Fruit fly (Drosophila melanogaster) whole organism, embryonic: ENCODE results near the gene Tyler.

Experiments
- Antp ChIP-seq: fragments of 200-800 bp; sonication (Bioruptor generic); optimal IDR thresholded peaks from 3 replicates; lab custom pipeline; 2016; ENCODE audit warnings: missing biosample characterization, missing genetic modification characterization
- CG10274 ChIP-seq: fragments of 200-800 bp; sonication (Bioruptor generic); optimal IDR thresholded peaks from 3 replicates; lab custom pipeline; 2017; ENCODE audit warnings: missing biosample characterization, mild to moderate bottlenecking, missing genetic modification characterization
- CG12391 ChIP-seq: fragments of 200-800 bp; sonication (Bioruptor generic); optimal IDR thresholded peaks from 3 replicates; lab custom pipeline; 2018; ENCODE audit warnings: missing biosample characterization, mild to moderate bottlenecking, missing genetic modification characterization, moderate library complexity
- CG15696 ChIP-seq: fragments of 200-800 bp; sonication (Bioruptor generic); optimal IDR thresholded peaks from 2 replicates; lab custom pipeline; 2019; ENCODE audit warnings: missing biosample characterization, mild to moderate bottlenecking, missing genetic modification characterization, moderate library complexity
- CG16813 ChIP-seq: fragments of 200-800 bp; sonication (Bioruptor generic); IDR thresholded peaks from 3 replicates; pipeline ENCODE4 v1.3.6; 2022; ENCODE audit warnings: missing biosample characterization, missing genetic modification characterization; ENCODE audit not compliant: partially characterized antibody
- CG17802 ChIP-seq: fragments of 200-800 bp; sonication (Bioruptor generic); optimal IDR thresholded peaks from 2 replicates; lab custom pipeline; 2018; ENCODE audit warnings: missing biosample characterization, mild to moderate bottlenecking, missing genetic modification characterization, moderate library complexity
- CG2116 ChIP-seq: fragments of 200-800 bp; sonication (Bioruptor generic); optimal IDR thresholded peaks from 3 replicates; lab custom pipeline; 2018; ENCODE audit warnings: missing biosample characterization, mild to moderate bottlenecking, missing genetic modification characterization
- CG2678 ChIP-seq: fragments of 200-800 bp; sonication (Bioruptor generic); optimal IDR thresholded peaks from 3 replicates; lab custom pipeline; 2019; ENCODE audit warnings: missing biosample characterization, mild to moderate bottlenecking, missing genetic modification characterization, moderate library complexity
- CG2712 ChIP-seq: fragments of 200-800 bp; optimal IDR thresholded peaks from 3 replicates; lab custom pipeline; 2019; ENCODE audit warnings: missing biosample characterization, mild to moderate bottlenecking, missing genetic modification characterization, moderate library complexity
- CG30403 ChIP-seq: fragments of 200-800 bp; sonication (Bioruptor generic); optimal IDR thresholded peaks from 3 replicates; lab custom pipeline; 2016; ENCODE audit warnings: missing biosample characterization, missing genetic modification characterization
- CG31365 ChIP-seq: fragments of 200-800 bp; sonication (Bioruptor generic); optimal IDR thresholded peaks from 2 replicates; lab custom pipeline; 2018; ENCODE audit warnings: missing biosample characterization, mild to moderate bottlenecking, missing genetic modification characterization
- CG32532 ChIP-seq: fragments of 200-800 bp; sonication (Bioruptor generic); IDR thresholded peaks from 2 replicates; pipeline ENCODE4 v1.3.6; 2022; ENCODE audit warnings: missing biosample characterization, missing genetic modification characterization
- CG3995 ChIP-seq: fragments of 200-800 bp; sonication (Bioruptor generic); optimal IDR thresholded peaks from 3 replicates; lab custom pipeline; 2016; ENCODE audit warnings: missing biosample characterization, missing genetic modification characterization
- CG6689 ChIP-seq: fragments of 200-800 bp; sonication (Bioruptor generic); IDR thresholded peaks from 2 replicates; pipeline ENCODE4 v1.3.6; 2022; ENCODE audit warnings: missing biosample characterization, missing genetic modification characterization
- CG7745 ChIP-seq: fragments of 200-800 bp; sonication (Bioruptor generic); optimal IDR thresholded peaks from 2 replicates; lab custom pipeline; 2018; ENCODE audit warnings: missing biosample characterization, mild to moderate bottlenecking, missing genetic modification characterization, moderate library complexity
- CG8290 ChIP-seq, 3 experiments: fragments of 200-800 bp; sonication (Bioruptor generic); optimal IDR thresholded peaks; 2 replicates each; lab custom pipeline; 2016 to 2019; ENCODE audit warnings: missing biosample characterization in 3 of 3, missing genetic modification characterization in 3 of 3, mild to moderate bottlenecking in 2 of 3, moderate library complexity in 1 of 3
- CG9876 ChIP-seq: fragments of 200-800 bp; sonication (Bioruptor generic); optimal IDR thresholded peaks from 2 replicates; lab custom pipeline; 2016; ENCODE audit warnings: missing biosample characterization, missing genetic modification characterization
- CHES-1-like ChIP-seq: fragments of 200-800 bp; sonication (Bioruptor generic); optimal IDR thresholded peaks from 2 replicates; lab custom pipeline; 2016; ENCODE audit warnings: missing biosample characterization, missing genetic modification characterization
- D19B ChIP-seq: fragments of 200-800 bp; sonication (Bioruptor generic); optimal IDR thresholded peaks from 2 replicates; lab custom pipeline; 2017; ENCODE audit warnings: missing biosample characterization, mild to moderate bottlenecking, missing genetic modification characterization
- Dfd ChIP-seq, 2 experiments: fragments of >200 bp; optimal IDR thresholded peaks; 2 replicates each; lab custom pipeline; 2017; ENCODE audit warnings: missing biosample characterization in 2 of 2, missing genetic modification characterization in 2 of 2
- Dll ChIP-seq: fragments of 200-800 bp; sonication (Bioruptor generic); IDR thresholded peaks from 4 replicates; pipeline ENCODE4 v1.3.6; 2022; ENCODE audit warnings: missing biosample characterization, missing genetic modification characterization; ENCODE audit not compliant: partially characterized antibody
- Doc3 ChIP-seq: fragments of 200-800 bp; sonication (Bioruptor generic); IDR thresholded peaks from 3 replicates; pipeline ENCODE4 v1.3.6; 2022; ENCODE audit warnings: missing biosample characterization, missing genetic modification characterization; ENCODE audit not compliant: partially characterized antibody
- Eip74EF ChIP-seq, 2 experiments: fragments of 200-800 bp in 1 of 2; fragments of >200 bp in 1 of 2; sonication (Bioruptor generic) in 1 of 2; optimal IDR thresholded peaks; 2 replicates each; lab custom pipeline; 2017 to 2019; ENCODE audit warnings: missing biosample characterization in 2 of 2, missing genetic modification characterization in 2 of 2, mild to moderate bottlenecking in 1 of 2, moderate library complexity in 1 of 2
- Fer1 ChIP-seq: fragments of 200-800 bp; sonication (Bioruptor generic); optimal IDR thresholded peaks from 2 replicates; lab custom pipeline; 2017; ENCODE audit warnings: missing biosample characterization, mild to moderate bottlenecking, missing genetic modification characterization
- Hr39 ChIP-seq: fragments of >200 bp; optimal IDR thresholded peaks from 2 replicates; lab custom pipeline; 2017
- Med ChIP-seq: fragments of 200-800 bp; sonication (Bioruptor generic); peaks from one replicate; lab custom pipeline; 2016; ENCODE audit warnings: missing biosample characterization, missing genetic modification characterization, mild to moderate bottlenecking, inconsistent platforms, moderate library complexity
- Meics ChIP-seq: fragments of 200-800 bp; sonication (Bioruptor generic); optimal IDR thresholded peaks from 2 replicates; lab custom pipeline; 2017; ENCODE audit warnings: missing biosample characterization, mild to moderate bottlenecking, missing genetic modification characterization
- Rfx ChIP-seq: fragments of 200-800 bp; sonication (Bioruptor generic); IDR thresholded peaks from 2 replicates; pipeline ENCODE4 v1.3.6; 2022; ENCODE audit warnings: missing biosample characterization, missing genetic modification characterization
- Trl ChIP-seq, 3 experiments: fragments of >200 bp in 2 of 3; fragments of 200-800 bp in 1 of 3; sonication (Bioruptor generic) in 1 of 3; optimal IDR thresholded peaks; 2 replicates in 1 of 3; 3 replicates in 2 of 3; lab custom pipeline; 2016 to 2017; ENCODE audit warnings: missing biosample characterization in 1 of 3, missing genetic modification characterization in 1 of 3
- ato ChIP-seq: fragments of 200-800 bp; sonication (Bioruptor generic); IDR thresholded peaks from 2 replicates; pipeline ENCODE4 v1.3.6; 2022; ENCODE audit warnings: missing biosample characterization, missing genetic modification characterization; ENCODE audit not compliant: partially characterized antibody
- bbx ChIP-seq: fragments of 200-800 bp; sonication (Bioruptor generic); IDR thresholded peaks from 2 replicates; pipeline ENCODE4 v1.3.6; 2022; ENCODE audit warnings: missing biosample characterization, missing genetic modification characterization; ENCODE audit not compliant: partially characterized antibody
- btn ChIP-seq: fragments of 200-800 bp; sonication (Bioruptor generic); optimal IDR thresholded peaks from 2 replicates; lab custom pipeline; 2016; ENCODE audit warnings: missing biosample characterization, missing genetic modification characterization
- dm ChIP-seq: fragments of 200-800 bp; sonication (Bioruptor generic); optimal IDR thresholded peaks from 3 replicates; lab custom pipeline; 2016; ENCODE audit warnings: missing biosample characterization, missing genetic modification characterization
- en ChIP-seq: fragments of 200-800 bp; sonication (Bioruptor generic); optimal IDR thresholded peaks from 2 replicates; lab custom pipeline; 2016; ENCODE audit warnings: missing biosample characterization, missing genetic modification characterization
- fd102C ChIP-seq: fragments of 200-800 bp; sonication (Bioruptor generic); optimal IDR thresholded peaks from 2 replicates; lab custom pipeline; 2018; ENCODE audit warnings: missing biosample characterization, mild to moderate bottlenecking, missing genetic modification characterization, moderate library complexity
- gfzf ChIP-seq: fragments of 200-800 bp; sonication (Bioruptor generic); optimal IDR thresholded peaks from 2 replicates; lab custom pipeline; 2016; ENCODE audit warnings: missing biosample characterization, mild to moderate bottlenecking, missing genetic modification characterization, moderate library complexity
- jing ChIP-seq: fragments of 200-800 bp; sonication (Bioruptor generic); optimal IDR thresholded peaks from 2 replicates; lab custom pipeline; 2018; ENCODE audit warnings: missing biosample characterization, mild to moderate bottlenecking, missing genetic modification characterization
- lilli ChIP-seq: fragments of 200-800 bp; sonication (Bioruptor generic); optimal IDR thresholded peaks from 3 replicates; lab custom pipeline; 2016; ENCODE audit warnings: missing biosample characterization, missing genetic modification characterization
- lola ChIP-seq, 3 experiments: fragments of >200 bp in 2 of 3; fragments of 200-800 bp in 1 of 3; sonication (Bioruptor generic) in 1 of 3; optimal IDR thresholded peaks; 2 replicates each; lab custom pipeline; 2017 to 2019; ENCODE audit warnings: missing biosample characterization in 3 of 3, missing genetic modification characterization in 3 of 3, mild to moderate bottlenecking in 1 of 3, moderate library complexity in 1 of 3
- mam ChIP-seq: fragments of 200-800 bp; sonication (Bioruptor generic); optimal IDR thresholded peaks from 3 replicates; lab custom pipeline; 2016; ENCODE audit warnings: missing biosample characterization, missing genetic modification characterization
- salm ChIP-seq: fragments of 200-800 bp; sonication (Bioruptor generic); optimal IDR thresholded peaks from 2 replicates; lab custom pipeline; 2018; ENCODE audit warnings: missing biosample characterization, mild to moderate bottlenecking, missing genetic modification characterization
- sens-2 ChIP-seq: fragments of 200-800 bp; sonication (Bioruptor generic); IDR thresholded peaks from 2 replicates; pipeline ENCODE4 v1.3.6; 2022; ENCODE audit warnings: missing biosample characterization, missing genetic modification characterization
- sim ChIP-seq: fragments of 200-800 bp; sonication (Bioruptor generic); IDR thresholded peaks from 2 replicates; pipeline ENCODE4 v1.3.6; 2022; ENCODE audit warnings: missing biosample characterization, missing genetic modification characterization
- stwl ChIP-seq: fragments of 200-800 bp; sonication (Bioruptor generic); optimal IDR thresholded peaks from 3 replicates; lab custom pipeline; 2018; ENCODE audit warnings: missing biosample characterization, mild to moderate bottlenecking, missing genetic modification characterization, moderate library complexity
- usp ChIP-seq: fragments of >200 bp; optimal IDR thresholded peaks from 2 replicates; lab custom pipeline; 2017; ENCODE audit warnings: missing biosample characterization, missing genetic modification characterization
- zen ChIP-seq: fragments of 200-800 bp; sonication (Bioruptor generic); optimal IDR thresholded peaks from 3 replicates; lab custom pipeline; 2018; ENCODE audit warnings: missing biosample characterization, mild to moderate bottlenecking, missing genetic modification characterization, moderate library complexity
- zfh2 ChIP-seq: fragments of 200-800 bp; sonication (Bioruptor generic); optimal IDR thresholded peaks from 2 replicates; lab custom pipeline; 2016; ENCODE audit warnings: missing biosample characterization, missing genetic modification characterization

The Tyler gene

DNA sequence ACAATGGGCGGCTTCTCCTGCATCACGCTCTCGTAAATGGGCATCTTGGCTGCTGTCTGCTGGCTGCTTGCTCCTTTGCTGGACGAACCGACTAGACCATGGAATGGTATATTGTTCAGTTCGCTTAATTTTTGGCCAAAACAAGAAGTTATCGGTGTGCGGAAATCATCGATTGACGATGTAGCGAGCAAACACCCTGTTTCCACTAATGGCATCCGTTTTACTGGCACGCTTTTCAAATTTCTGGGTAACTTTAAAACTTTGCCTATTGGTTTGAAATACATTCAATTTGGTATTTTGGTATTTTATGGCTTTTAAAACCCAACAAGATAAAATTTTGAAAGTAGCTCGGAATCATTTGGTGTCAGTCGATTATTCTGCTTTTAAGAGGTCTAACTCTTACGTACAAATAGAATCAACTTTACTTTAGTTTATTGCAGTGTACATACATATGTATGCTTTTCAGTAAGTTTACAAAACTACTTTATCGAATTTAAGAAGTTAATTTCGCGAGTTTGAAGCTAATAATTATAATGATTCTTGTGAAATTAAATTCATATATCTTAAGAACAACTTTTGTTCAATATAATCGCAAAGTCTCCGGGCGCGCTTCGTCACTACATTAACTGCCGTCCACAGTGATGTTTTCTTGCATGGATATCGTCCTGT, 34.7 kb downstream of the Tyler start, which contains the start of gene Arp10 (continued):
- TF ChIP-seq sim (GFP tag; lab: Robert Waterston, UW) (no peak), CG8290 (GFP tag; optimal IDR thresholded peaks at IDR 0.05; lab: Kevin White, UChicago) (peak; percentile 42), CG8290 (tag; optimal IDR thresholded peaks at IDR 0.05; lab: Kevin White, UChicago) (no peak), CG10274 (no peak), salm (tag; lab: Kevin White, UChicago) (no peak), Doc3 (GFP tag; lab: Robert Waterston, UW) (no peak), zfh2 (GFP tag; lab: Kevin White, UChicago) (peak; percentile 14), Rfx (GFP tag; lab: Robert Waterston, UW) (0 out of 2 replicates have a peak, but pooled peaks have one; percentile 16), Dll (GFP tag; lab: Robert Waterston, UW) (peak; percentile 59; the same call in 3 of the 4 replicates), sens-2 (GFP tag; lab: Robert Waterston, UW) (no peak), Hr39 (no peak), fd102C (no peak), CG2116 (peak; percentile 61), CG32532 (GFP tag; lab: Robert Waterston, UW) (peak; percentile 36; the same call in 1 of the 2 replicates), Eip74EF (GFP tag; optimal IDR thresholded peaks at IDR 0.05; lab: Kevin White, UChicago) (no peak), dm (GFP tag; lab: Kevin White, UChicago) (no peak), gfzf (peak; percentile 47), lola (GFP tag; optimal IDR thresholded peaks at IDR 0.05; lab: Kevin White, UChicago) (peak in 2 of 3 experiments; percentile 3 to 81), CG9876 (GFP tag; lab: Kevin White, UChicago) (no peak), CG3995 (GFP tag; lab: Kevin White, UChicago) (peak; percentile 75), CG30403 (GFP tag; lab: Kevin White, UChicago) (peak; percentile 23), CG31365 (tag; lab: Kevin White, UChicago) (no peak), stwl (tag; lab: Kevin White, UChicago) (peak; percentile 43), Dfd (GFP tag; optimal IDR thresholded peaks at IDR 0.05; lab: Kevin White, UChicago) (peak in 1 of 2 experiments; percentile 22), Fer1 (peak; percentile 12), CG6689 (GFP tag; lab: Robert Waterston, UW) (no peak; the same call in 1 of the 2 replicates), Med (GFP tag; lab: Kevin White, UChicago) (peak; percentile 57), mam (GFP tag; lab: Kevin White, UChicago) (peak; percentile 7), CG16813 (GFP tag; lab: Robert Waterston, UW) (peak; percentile 60; the same call in 2 of the 3 replicates), CG17802 (tag; lab: Kevin White, UChicago) (peak; percentile 83), en (GFP tag; lab: Kevin White, UChicago) (no peak), CG7745 (tag; lab: Kevin White, UChicago) (peak; percentile 98), CG2678 (tag; lab: Kevin White, UChicago) (no peak), lilli (peak; percentile 12), CG2712 (tag; lab: Kevin White, UChicago) (peak; percentile 8), usp (no peak), bbx (peak; percentile 53; the same call in 1 of the 2 replicates), Antp (peak; percentile 0), CG12391 (tag; lab: Kevin White, UChicago) (peak; percentile 33), Trl (optimal IDR thresholded peaks at IDR 0.05; lab: Kevin White, UChicago) (no peak), Trl (GFP tag; optimal IDR thresholded peaks at IDR 0.05; lab: Kevin White, UChicago) (peak; percentile 41), CHES-1-like (GFP tag; lab: Kevin White, UChicago) (peak; percentile 32), CG15696 (tag; lab: Kevin White, UChicago) (peak; percentile 13), Meics (GFP tag; lab: Kevin White, UChicago) (peak; percentile 82), btn (GFP tag; lab: Kevin White, UChicago) (no peak), jing (GFP tag; lab: Kevin White, UChicago) (no peak), D19B (GFP tag; lab: Kevin White, UChicago) (no peak), zen (tag; lab: Kevin White, UChicago) (peak; percentile 21), ato (GFP tag; lab: Robert Waterston, UW) (peak; percentile 41; the same call in 1 of the 2 replicates)
